Fruit fly (Drosophila melanogaster): ENCODE measurements around the gene larp.

The larp gene

dm6 chr3R:28307926-28308746 lies 28.1 kb downstream of the larp start:
- TF ChIP-seq EcR (GFP tag; optimal IDR thresholded peaks at IDR 0.05) = no peak
- no peak for TF ChIP-seq CG8478 (optimal IDR thresholded peaks at IDR 0.05)
- no peak for TF ChIP-seq pan (optimal IDR thresholded peaks at IDR 0.05)
- no peak for TF ChIP-seq usp (GFP tag; optimal IDR thresholded peaks at IDR 0.05)

dm6 chr3R:28305959-28306358 lies 30.3 kb downstream of the larp start:
- TF ChIP-seq usp (GFP tag; optimal IDR thresholded peaks at IDR 0.05) (no peak), psq (optimal IDR thresholded peaks at IDR 0.05) (no peak), CG8478 (optimal IDR thresholded peaks at IDR 0.05) (no peak), EcR (GFP tag; optimal IDR thresholded peaks at IDR 0.05) (no peak), Dll (optimal IDR thresholded peaks at IDR 0.05) (no peak)

dm6 chr3R:28304505-28304904 lies 31.7 kb downstream of the larp start, which contains the start of gene CG12516:
CG12516 (minus strand) TSS chr3R:28304605.
- no peak for TF ChIP-seq EcR (GFP tag; optimal IDR thresholded peaks at IDR 0.05)
- no peak for TF ChIP-seq psq (optimal IDR thresholded peaks at IDR 0.05)
- TF ChIP-seq usp (GFP tag; optimal IDR thresholded peaks at IDR 0.05) = no peak
- no peak for TF ChIP-seq CG8478 (optimal IDR thresholded peaks at IDR 0.05)
- TF ChIP-seq pan (optimal IDR thresholded peaks at IDR 0.05) = no peak
- TF ChIP-seq Dll (optimal IDR thresholded peaks at IDR 0.05) = no peak

- TF ChIP-seq usp (GFP tag; optimal IDR thresholded peaks at IDR 0.05) (no peak), Dll (optimal IDR thresholded peaks at IDR 0.05) (no peak), pan (optimal IDR thresholded peaks at IDR 0.05) (no peak), psq (optimal IDR thresholded peaks at IDR 0.05) (no peak), CG8478 (optimal IDR thresholded peaks at IDR 0.05) (no peak), EcR (GFP tag; optimal IDR thresholded peaks at IDR 0.05) (no peak)
These were observed 38.7 kb downstream of the larp start for dm6 chr3R:28297513-28297912.

- no peak for TF ChIP-seq EcR (GFP tag; optimal IDR thresholded peaks at IDR 0.05)
- no peak for TF ChIP-seq pan (optimal IDR thresholded peaks at IDR 0.05)
- TF ChIP-seq CG8478 (optimal IDR thresholded peaks at IDR 0.05) = no peak
- no peak for TF ChIP-seq usp (GFP tag; optimal IDR thresholded peaks at IDR 0.05)
- TF ChIP-seq psq (optimal IDR thresholded peaks at IDR 0.05) = no peak
- no peak for TF ChIP-seq Dll (optimal IDR thresholded peaks at IDR 0.05)
These were observed 42.5 kb downstream of the larp start, which contains the start of gene UQCR-14L for dm6 chr3R:28293748-28294147. UQCR-14L (plus strand) TSS chr3R:28294048.

DNA sequence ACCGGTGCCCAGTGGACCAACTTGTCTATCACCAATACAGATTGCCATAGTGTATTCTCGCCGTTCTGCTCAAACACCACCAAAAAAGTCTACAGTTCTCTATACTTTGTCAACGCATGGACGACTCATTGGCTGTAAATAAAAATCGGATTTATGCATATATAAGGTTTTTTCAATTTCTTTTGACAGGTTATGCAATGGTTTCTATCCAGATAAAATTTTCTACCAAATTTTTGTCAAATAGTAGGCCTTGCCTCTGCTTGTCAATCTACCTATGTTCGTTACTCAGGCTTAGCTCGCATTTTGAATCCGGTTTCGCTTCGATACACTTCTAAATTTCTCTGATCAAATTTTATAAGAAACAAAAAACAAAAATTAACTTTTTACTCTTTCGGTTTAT lies 43.7 kb downstream of the larp start, which contains the start of gene Mst98Cb:
Gene Mst98Cb (plus strand): TSS at position 301 of the 400 bp plus-strand sequence.
- TF ChIP-seq pan (optimal IDR thresholded peaks at IDR 0.05) (no peak), CG8478 (optimal IDR thresholded peaks at IDR 0.05) (no peak), psq (optimal IDR thresholded peaks at IDR 0.05) (no peak), EcR (GFP tag; optimal IDR thresholded peaks at IDR 0.05) (no peak), Dll (optimal IDR thresholded peaks at IDR 0.05) (no peak), usp (GFP tag; optimal IDR thresholded peaks at IDR 0.05) (no peak)

DNA sequence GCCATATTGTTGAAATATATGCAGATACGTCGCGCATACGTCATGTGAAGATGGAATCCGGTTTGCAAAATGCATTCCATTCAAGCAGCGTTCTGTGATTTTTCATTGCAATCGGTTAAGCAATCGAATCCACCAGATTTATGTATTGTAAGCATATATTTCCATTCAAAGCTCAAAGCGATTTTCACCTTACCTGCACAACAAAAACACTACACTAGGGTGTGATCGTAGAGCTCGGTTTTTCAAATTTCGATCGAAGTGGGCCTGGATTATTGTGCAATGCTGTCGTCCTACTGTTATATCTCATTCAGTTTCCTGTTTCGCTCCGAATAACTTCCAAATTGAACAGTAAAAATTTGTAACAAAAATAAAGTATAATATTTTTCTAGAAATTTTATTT lies 45.2 kb downstream of the larp start, which contains the start of gene Mst98Ca:
Gene Mst98Ca (plus strand): TSS at position 301 of the 400 bp plus-strand sequence.
- TF ChIP-seq CG8478 (optimal IDR thresholded peaks at IDR 0.05) = no peak
- no peak for TF ChIP-seq EcR (GFP tag; optimal IDR thresholded peaks at IDR 0.05)
- TF ChIP-seq usp (GFP tag; optimal IDR thresholded peaks at IDR 0.05) = no peak
- TF ChIP-seq psq (optimal IDR thresholded peaks at IDR 0.05) = no peak
- no peak for TF ChIP-seq Dll (optimal IDR thresholded peaks at IDR 0.05)
- TF ChIP-seq pan (optimal IDR thresholded peaks at IDR 0.05) = no peak

dm6 chr3R:28283419-28283818 lies 52.8 kb downstream of the larp start, which contains the start of gene CG34437:
CG34437 (plus strand) TSS chr3R:28283719.
- TF ChIP-seq psq (optimal IDR thresholded peaks at IDR 0.05) (no peak), pan (optimal IDR thresholded peaks at IDR 0.05) (no peak), usp (GFP tag; optimal IDR thresholded peaks at IDR 0.05) (no peak), EcR (GFP tag; optimal IDR thresholded peaks at IDR 0.05) (no peak), Dll (optimal IDR thresholded peaks at IDR 0.05) (no peak), CG8478 (optimal IDR thresholded peaks at IDR 0.05) (no peak)

dm6 chr3R:28282280-28282679 lies 54.0 kb downstream of the larp start, which contains the start of gene CG34436:
CG34436 (plus strand) TSS chr3R:28282580.
- TF ChIP-seq pan (optimal IDR thresholded peaks at IDR 0.05) = no peak
- no peak for TF ChIP-seq usp (GFP tag; optimal IDR thresholded peaks at IDR 0.05)
- no peak for TF ChIP-seq CG8478 (optimal IDR thresholded peaks at IDR 0.05)
- no peak for TF ChIP-seq EcR (GFP tag; optimal IDR thresholded peaks at IDR 0.05)
- TF ChIP-seq psq (optimal IDR thresholded peaks at IDR 0.05) = no peak
- no peak for TF ChIP-seq Dll (optimal IDR thresholded peaks at IDR 0.05)

Data from whole organism.